Fruit fly (Drosophila melanogaster) ovary, adult (tissue): Measurements from ENCODE around the gene CG31709.

Source experiments
- CG17801 ChIP-seq: fragments of 200-800 bp; optimal IDR thresholded peaks from 2 replicates; lab custom pipeline; 2019; ENCODE audit warnings: missing biosample characterization, mild to moderate bottlenecking, missing genetic modification characterization, moderate library complexity; ENCODE audit not compliant: partially characterized antibody

The CG31709 gene

DNA sequence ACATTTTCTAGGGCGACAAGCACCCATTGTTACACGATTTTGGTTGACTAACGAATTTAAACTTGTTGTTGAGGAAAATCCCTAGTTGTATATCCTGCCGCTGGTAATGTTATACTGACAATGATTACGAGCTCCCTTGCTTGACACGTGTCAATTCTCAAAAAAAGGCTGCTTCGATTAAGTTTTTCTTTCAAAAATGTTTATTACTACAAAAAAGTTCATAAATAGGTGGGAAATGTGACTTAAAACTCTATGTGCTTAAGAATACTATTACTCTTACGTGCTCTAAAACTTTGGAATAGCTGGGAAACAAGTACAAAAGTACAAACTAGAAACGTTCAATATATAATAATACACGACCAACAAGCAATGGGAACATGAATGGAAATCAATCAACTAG is at the start of gene CG31709:
CG31709 (minus strand) TSS at position 101 of the 400 bp plus-strand sequence.
- no peak for TF ChIP-seq CG17801 (GFP tag; lab: Kevin White, UChicago)

DNA sequence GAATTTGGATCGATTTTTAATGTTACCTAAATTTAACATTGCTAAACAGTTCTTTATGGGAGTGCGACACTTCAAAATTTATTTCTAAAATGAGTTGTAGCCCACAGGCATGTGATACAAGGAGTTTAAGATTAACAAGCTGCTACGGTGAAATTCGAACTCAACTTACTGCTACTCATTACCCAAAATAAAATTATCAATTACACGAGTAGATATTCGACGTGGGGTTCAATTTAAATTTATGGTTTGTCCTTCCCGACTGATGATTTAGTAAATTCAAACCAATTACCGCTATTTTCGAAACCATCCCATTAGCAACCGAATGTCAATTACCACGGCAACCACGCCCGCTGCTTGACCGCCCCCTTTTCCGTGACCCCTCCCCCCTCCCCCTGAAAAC is 45.7 kb upstream of the CG31709 start, which contains the start of gene CG31882:
CG31882 (minus strand) TSS at position 101 of the 400 bp plus-strand sequence.
- TF ChIP-seq CG17801 (GFP tag; lab: Kevin White, UChicago) = no peak

DNA sequence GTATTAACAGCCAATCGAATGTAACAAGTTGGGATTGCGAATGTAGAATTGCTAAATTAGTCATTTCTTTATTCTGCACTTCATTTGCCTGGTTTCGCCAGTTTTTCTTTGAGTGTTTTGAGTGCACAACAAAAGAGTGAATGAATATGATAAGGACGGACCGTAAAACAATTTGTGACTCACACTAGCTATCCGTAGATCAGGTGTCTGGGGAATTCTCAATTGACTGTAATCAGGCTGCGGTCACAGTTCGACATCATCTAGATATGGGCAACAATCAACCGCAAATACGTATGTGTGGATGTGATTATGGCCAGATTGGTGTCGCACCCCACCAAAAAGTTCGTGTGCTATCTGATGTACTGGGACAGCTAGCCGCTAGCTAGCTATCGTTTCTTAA is 40.5 kb upstream of the CG31709 start:
- no peak for TF ChIP-seq CG17801 (GFP tag; lab: Kevin White, UChicago)

DNA sequence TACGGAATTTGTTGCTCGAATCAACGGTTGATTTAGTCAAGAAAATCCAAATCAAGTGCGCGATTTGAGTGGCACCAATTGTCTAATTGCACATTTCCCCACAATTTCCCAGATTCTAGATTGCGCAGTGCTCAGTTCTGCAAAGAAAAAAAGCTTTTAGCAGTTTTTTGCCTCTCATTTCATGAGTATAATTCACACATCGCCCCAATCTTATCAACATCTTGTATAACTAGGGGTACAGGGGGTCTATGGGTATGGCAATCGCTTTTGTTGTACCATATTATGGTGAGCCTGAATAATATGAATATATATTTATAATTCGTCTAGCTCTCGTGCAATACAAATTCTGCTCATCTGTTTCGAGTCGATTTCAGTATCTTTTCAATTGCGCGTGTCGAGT is 39.4 kb upstream of the CG31709 start:
- TF ChIP-seq CG17801 (GFP tag; lab: Kevin White, UChicago) = no peak

DNA sequence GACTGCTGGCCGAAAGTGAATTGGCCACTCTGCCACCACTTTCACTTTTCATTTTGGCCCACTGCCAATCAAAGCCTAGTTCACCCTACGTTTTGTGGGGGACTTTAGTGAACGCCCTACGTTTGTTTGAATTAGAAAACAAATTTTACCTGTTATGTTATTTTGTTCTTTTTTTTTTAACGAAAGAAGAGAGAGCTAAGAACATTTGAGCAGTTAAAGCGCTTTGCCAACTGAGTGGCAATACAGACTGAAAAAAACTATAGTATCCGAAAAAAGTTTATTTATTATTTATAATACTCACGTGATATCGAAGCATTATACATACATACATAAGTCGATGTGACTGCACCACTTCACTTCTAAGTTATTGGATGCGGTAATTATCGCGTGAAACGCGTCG is 38.5 kb upstream of the CG31709 start:
- TF ChIP-seq CG17801 (GFP tag; lab: Kevin White, UChicago) = peak; percentile 29

DNA sequence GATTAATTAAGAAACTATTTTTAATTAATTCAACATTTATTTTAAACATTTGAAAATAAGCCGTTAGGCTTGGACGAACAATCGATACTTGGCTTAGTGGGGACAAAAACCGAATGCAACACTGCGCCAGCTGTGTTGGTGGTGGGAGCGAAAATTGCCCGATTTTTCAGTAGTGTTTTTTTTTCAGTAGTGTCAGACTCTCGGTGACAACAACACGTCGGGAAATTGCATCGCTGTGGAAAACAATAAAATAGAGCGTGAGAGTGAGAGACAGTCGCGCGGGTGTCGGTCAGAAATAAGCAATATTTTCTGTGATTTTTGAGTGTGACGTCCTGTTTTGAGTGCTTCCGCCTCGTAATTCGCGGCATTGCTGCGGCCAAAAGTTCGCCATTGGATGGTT is 37.2 kb upstream of the CG31709 start:
- peak; percentile 7 for TF ChIP-seq CG17801 (GFP tag; lab: Kevin White, UChicago)

DNA sequence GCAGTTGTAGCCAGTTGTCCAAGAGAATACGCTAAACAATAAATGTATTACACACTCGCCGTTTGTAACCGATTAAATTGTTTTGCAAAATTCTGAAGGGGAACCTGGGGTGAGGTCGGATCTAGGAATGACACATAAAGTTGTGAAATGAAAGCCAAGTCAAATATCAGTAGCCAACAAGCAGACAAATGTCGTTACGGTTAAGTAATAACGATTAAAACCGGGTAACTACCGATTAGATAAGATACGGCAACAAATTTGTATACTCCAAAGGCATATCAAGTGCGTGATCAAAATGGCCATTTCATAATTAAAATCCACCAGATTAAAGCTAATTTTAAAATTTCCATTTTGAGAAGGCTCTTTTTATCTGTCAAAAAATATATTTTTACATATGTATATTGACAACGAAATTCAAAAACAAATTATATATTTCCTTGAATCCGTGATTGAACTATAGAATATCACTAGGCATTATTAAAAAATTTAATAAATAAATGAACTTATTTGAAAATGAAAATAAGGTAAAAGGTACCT is 36.6 kb upstream of the CG31709 start, which contains the start of gene GlcAT-S:
GlcAT-S (plus strand) TSS at position 487 of the 537 bp plus-strand sequence.
- no peak for TF ChIP-seq CG17801 (GFP tag; lab: Kevin White, UChicago)

DNA sequence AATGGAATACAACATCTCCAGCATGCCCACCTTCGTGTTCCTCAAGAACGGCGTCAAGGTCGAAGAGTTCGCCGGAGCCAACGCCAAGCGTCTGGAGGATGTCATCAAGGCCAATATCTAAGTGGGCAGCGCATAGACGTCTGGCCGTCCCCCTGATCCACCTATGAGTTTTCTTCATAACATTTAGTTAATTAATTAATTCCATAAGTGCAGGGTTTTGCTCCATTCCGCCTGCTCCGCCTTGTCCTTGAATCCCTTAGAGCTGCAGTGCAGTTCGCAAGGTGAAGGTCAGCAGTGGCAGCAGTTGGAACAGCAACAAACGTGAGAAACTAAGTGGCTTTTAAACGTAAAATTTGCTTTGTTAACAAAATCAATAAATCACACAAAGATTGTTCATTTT is 36.1 kb upstream of the CG31709 start:
- no peak for TF ChIP-seq CG17801 (GFP tag; lab: Kevin White, UChicago)

DNA sequence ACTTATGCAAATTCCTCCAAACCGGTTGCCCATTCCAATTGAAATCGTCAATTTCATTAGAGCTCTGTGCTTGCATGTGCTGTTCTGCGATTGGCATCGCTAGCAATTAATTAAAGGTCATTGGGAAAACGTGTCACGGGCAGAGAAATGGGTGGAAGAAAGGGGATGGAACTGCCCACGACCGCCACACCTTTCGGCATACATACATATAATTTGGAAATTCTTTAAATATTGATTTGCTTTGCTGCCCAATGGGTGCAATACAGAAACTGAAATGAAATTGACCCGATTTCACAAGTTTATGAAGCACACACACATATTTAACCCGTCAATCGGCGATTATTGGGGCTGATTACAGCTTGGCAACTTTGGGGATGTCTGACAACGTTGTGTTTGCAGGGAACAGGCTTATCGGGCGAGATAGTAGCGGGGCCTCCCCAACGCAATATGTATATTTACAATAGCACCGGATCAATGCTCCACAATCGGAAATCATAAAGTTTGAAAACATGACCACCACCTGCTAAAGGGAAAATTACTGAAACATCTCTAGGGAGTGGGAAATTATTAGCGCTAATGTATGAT is 35.3 kb upstream of the CG31709 start:
- TF ChIP-seq CG17801 (GFP tag; lab: Kevin White, UChicago) = no peak

DNA sequence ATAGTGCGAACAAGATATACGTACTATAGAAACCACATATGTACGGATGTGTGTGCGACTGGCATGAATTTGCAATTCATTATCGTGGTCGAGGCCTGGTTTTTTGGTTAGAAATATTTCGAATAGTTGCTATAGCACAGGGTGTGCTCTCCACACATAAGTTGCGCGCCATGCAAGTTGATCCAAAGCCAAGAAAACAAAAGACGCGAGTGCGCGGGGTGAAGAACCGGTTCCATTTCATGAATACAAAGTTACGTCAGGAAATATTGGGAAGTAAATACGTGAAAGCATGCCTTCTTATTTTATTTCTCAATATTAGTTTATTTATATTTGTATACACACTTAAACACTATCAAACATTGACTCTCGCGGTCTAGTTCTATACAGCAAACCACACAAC is 34.5 kb upstream of the CG31709 start:
- TF ChIP-seq CG17801 (GFP tag; lab: Kevin White, UChicago) = no peak

DNA sequence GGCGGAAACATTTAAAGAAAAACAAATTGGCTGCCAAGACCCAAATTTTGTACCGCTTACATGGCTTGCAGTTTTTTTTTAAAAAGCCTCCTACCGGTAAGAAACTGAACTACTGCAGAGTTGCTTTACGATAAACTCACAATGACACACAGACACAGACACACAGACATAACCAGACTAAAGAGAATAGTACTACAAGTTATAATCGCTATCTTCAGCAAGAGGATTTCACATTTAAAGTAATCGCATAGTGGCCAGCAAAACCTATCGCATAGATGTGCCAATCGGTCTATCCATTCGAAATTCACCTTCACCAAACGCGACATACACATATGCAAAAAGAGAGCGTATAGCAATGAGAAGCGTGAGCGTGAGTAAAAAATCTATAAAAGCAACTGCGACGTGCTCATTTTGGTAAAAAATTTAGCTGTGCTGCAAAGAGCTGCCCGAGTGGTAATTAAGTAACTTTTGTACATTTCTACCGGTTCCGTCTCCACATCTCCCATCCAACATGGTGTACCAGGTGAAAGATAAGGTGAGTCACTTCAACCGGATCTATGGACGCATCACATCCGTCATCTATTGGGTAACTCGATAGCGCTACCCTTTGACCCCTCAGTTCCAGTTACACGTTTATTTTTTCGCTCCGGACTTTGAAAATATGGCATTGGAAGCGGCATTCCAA is 33.7 kb upstream of the CG31709 start, which contains the start of gene Trx2:
Trx2 (plus strand) TSS at position 161 of the 685 bp plus-strand sequence.
- peak; percentile 36 for TF ChIP-seq CG17801 (GFP tag; lab: Kevin White, UChicago)

DNA sequence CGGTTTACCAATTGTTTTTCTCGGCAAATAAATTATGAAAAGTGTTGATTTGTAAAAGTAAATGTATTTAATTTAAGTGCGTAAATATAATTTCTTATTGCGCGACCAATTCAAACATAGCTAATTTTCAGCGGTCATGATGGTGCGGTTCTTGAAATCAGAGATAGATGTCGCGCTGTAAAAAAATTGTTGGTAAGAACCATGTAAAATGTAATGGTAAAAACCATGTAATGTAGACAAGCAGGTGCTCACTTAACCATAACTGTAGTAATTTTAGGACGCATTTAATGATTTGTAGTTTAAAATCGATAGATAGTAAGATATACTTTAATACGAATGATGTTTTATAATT is 33.2 kb upstream of the CG31709 start:
- TF ChIP-seq CG17801 (GFP tag; lab: Kevin White, UChicago) = no peak

DNA sequence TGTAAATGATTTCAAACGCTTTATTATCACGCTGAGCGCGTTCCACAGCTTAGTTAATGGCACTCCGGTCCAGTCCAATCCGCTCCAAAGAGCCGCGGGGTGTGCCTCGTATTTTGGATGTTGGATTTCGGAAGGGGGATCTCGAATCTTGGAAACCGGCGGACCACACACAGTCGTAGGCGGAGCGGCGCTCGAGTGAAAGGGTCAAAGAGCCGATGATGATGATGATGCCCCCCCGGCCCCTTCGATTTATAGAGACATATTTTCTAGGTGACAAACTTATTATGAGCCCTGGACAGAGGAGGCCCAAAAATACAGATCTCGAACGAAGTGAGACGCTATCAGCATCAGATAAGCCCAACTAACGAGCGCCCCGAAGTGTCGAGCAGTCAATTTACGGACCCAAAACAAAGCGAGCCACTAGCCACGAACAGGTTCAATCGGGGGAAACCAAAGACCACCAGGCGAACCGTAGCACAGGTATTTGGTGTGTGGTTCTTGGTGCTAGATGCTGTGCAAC is 30.0 kb upstream of the CG31709 start:
- no peak for TF ChIP-seq CG17801 (GFP tag; lab: Kevin White, UChicago)

DNA sequence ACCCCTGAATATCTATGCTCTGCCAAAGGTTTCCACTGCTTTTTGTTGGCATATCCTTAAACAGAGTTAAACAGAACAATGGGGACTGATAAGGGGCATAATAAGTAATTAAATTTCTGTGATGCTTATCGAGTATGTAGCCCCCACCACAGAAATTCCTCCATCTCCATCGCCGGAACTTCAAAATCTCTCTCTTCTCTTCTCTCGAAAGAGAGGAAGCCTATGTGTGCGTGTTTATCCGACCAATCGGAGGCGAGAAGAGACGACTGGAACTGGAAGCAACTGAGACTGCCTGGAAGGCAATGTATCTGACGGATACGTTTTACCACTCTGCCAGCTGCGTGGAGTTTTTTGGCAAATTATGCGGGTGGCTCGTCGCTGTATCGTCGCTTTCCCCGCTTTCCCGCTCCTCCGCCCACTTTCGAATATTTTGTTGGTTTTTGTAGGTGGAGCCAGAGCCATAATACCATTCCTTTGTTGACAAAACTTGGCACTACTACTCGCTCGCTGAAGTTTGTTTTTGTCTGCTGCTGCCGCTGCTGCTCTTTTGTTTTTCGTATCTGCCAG is 28.6 kb upstream of the CG31709 start, which contains the start of gene gcm2:
gcm2 (plus strand) TSS at position 566 of the 567 bp plus-strand sequence.
- no peak for TF ChIP-seq CG17801 (GFP tag; lab: Kevin White, UChicago)

DNA sequence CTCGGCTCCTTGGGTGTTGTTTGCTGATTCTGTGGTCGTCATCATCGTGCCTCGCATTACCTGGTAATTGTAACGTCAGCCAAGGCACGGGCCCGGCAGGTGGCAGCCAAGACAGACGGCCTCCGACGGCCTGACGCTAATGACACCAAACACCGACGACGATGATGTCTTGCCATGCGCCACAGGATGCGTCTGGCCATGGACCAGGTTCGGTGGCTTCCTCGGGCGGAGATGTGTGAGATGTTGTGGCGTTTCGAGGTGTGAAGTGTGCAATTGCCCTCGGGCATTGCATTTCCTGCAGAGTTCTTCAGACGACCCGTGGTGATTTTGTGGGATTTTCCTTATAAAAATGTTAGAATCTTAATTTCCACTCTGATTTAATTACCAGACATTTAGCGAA is 22.7 kb upstream of the CG31709 start:
- TF ChIP-seq CG17801 (GFP tag; lab: Kevin White, UChicago) = no peak
